Fruit fly (Drosophila melanogaster): ENCODE data around the gene Traf6.

The Traf6 gene

dm6 chrX:8141353-8142066 is 15.7 kb downstream of the Traf6 start (continued):
- TF ChIP-seq HLH4C (GFP tag; IDR thresholded peaks at IDR 0.05; ENCODE audit: partially characterized antibody): no peak
- TF ChIP-seq CG1603 (tag; optimal IDR thresholded peaks at IDR 0.05): peak; percentile 37
- peak; percentile 29 for TF ChIP-seq Hmr (GFP tag; optimal IDR thresholded peaks at IDR 0.05)
- no peak for TF ChIP-seq MBD-R2 (GFP tag; IDR thresholded peaks at IDR 0.05)
- TF ChIP-seq fru (optimal IDR thresholded peaks at IDR 0.05): no peak
- TF ChIP-seq CG4820 (GFP tag; optimal IDR thresholded peaks at IDR 0.05): peak; percentile 15
- no peak for TF ChIP-seq CG30431 (GFP tag; optimal IDR thresholded peaks at IDR 0.05)
- no peak for TF ChIP-seq bbx (GFP tag; IDR thresholded peaks at IDR 0.05; ENCODE audit: partially characterized antibody)
- TF ChIP-seq Bgb (GFP tag; IDR thresholded peaks at IDR 0.05; ENCODE audit: partially characterized antibody): peak; percentile 35; the same call in 1 of the 2 replicates
- TF ChIP-seq CG10321 (GFP tag; IDR thresholded peaks at IDR 0.05): peak; percentile 90
- TF ChIP-seq CG18476 (GFP tag; optimal IDR thresholded peaks at IDR 0.05): no peak
- no peak for TF ChIP-seq oc (tag; optimal IDR thresholded peaks at IDR 0.05)
- TF ChIP-seq CG10543 (GFP tag; optimal IDR thresholded peaks at IDR 0.05): peak; percentile 87
- no peak for TF ChIP-seq gro (GFP tag; optimal IDR thresholded peaks at IDR 0.05)
- TF ChIP-seq stwl (tag; optimal IDR thresholded peaks at IDR 0.05): no peak
- TF ChIP-seq CG13296 (GFP tag; optimal IDR thresholded peaks at IDR 0.05): no peak
- no peak for TF ChIP-seq tap (tag; optimal IDR thresholded peaks at IDR 0.05)
- no peak for TF ChIP-seq CG16813 (GFP tag; IDR thresholded peaks at IDR 0.05; ENCODE audit: partially characterized antibody)
- no peak for TF ChIP-seq CG13624 (GFP tag; optimal IDR thresholded peaks at IDR 0.05)
- no peak for TF ChIP-seq CG17829 (tag; optimal IDR thresholded peaks at IDR 0.05)
- TF ChIP-seq seq (GFP tag; IDR thresholded peaks at IDR 0.05): peak; percentile 39; the same call in 1 of the 2 replicates
- 0 out of 3 replicates have a peak, but pooled peaks have one; percentile 39 for TF ChIP-seq Opbp (GFP tag; IDR thresholded peaks at IDR 0.05; ENCODE audit: partially characterized antibody)
- TF ChIP-seq CG13775 (GFP tag; optimal IDR thresholded peaks at IDR 0.05): peak; percentile 27
- peak; percentile 39 for TF ChIP-seq CG2678 (tag; optimal IDR thresholded peaks at IDR 0.05)
- no peak for TF ChIP-seq Ets97D (GFP tag; optimal IDR thresholded peaks at IDR 0.05)
- peak; percentile 41; the same call in 1 of the 2 replicates for TF ChIP-seq slbo (GFP tag; IDR thresholded peaks at IDR 0.05)
- TF ChIP-seq dm (GFP tag; optimal IDR thresholded peaks at IDR 0.05): peak; percentile 11
- TF ChIP-seq CG11085 (GFP tag; IDR thresholded peaks at IDR 0.05): no peak
- peak; percentile 17 for TF ChIP-seq CG7839 (tag; optimal IDR thresholded peaks at IDR 0.05)
- TF ChIP-seq CG10431 (GFP tag; optimal IDR thresholded peaks at IDR 0.05): no peak

DNA sequence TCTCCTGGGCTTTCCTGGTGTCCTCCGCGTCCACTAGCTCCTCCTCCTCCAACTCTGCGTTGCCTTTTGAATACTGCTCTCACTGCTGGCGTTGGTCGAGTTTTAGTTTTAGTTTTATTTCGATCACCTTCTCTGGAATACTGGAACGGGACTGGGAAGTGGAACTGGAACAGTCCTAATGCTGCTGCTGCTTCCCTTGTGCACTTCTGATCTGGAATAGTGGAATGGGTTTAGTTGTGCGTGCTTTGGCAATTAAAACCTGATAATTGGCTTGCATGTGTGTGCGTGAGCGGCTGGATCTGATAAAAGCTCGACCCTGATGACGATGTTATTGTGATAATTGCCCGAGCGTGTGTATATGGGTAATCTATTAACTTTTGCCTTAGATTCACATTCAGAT is 16.5 kb downstream of the Traf6 start:
- no peak for TF ChIP-seq Gug (GFP tag; IDR thresholded peaks at IDR 0.05)
- no peak for TF ChIP-seq emc (GFP tag; optimal IDR thresholded peaks at IDR 0.05)
- peak; percentile 92 for TF ChIP-seq pfk (GFP tag; optimal IDR thresholded peaks at IDR 0.05)
- TF ChIP-seq ranshi (GFP tag; IDR thresholded peaks at IDR 0.05): no peak
- no peak for TF ChIP-seq schlank (tag; optimal IDR thresholded peaks at IDR 0.05)
- TF ChIP-seq Ets97D (GFP tag; optimal IDR thresholded peaks at IDR 0.05): no peak
- TF ChIP-seq amos (GFP tag; IDR thresholded peaks at IDR 0.05; ENCODE audit: partially characterized antibody): no peak
- peak; percentile 42 for TF ChIP-seq Vsx1 (GFP tag; optimal IDR thresholded peaks at IDR 0.05)
- TF ChIP-seq CG9437 (GFP tag; optimal IDR thresholded peaks at IDR 0.05): no peak
- TF ChIP-seq crp (GFP tag; optimal IDR thresholded peaks at IDR 0.05): no peak
- no peak for TF ChIP-seq CG3163 (GFP tag; optimal IDR thresholded peaks at IDR 0.05)
- TF ChIP-seq ind (GFP tag; optimal IDR thresholded peaks at IDR 0.05): no peak
- TF ChIP-seq Fer2 (tag; optimal IDR thresholded peaks at IDR 0.05): no peak
- TF ChIP-seq CG12071 (GFP tag; optimal IDR thresholded peaks at IDR 0.05): no peak
- no peak for TF ChIP-seq tin (GFP tag; optimal IDR thresholded peaks at IDR 0.05)
- TF ChIP-seq CG7786 (GFP tag; optimal IDR thresholded peaks at IDR 0.05): no peak
- peak; percentile 28 for TF ChIP-seq CG17802 (tag; optimal IDR thresholded peaks at IDR 0.05)
- TF ChIP-seq CG6765 (GFP tag; optimal IDR thresholded peaks at IDR 0.05): no peak
- TF ChIP-seq Oli (tag; optimal IDR thresholded peaks at IDR 0.05): no peak
- no peak for TF ChIP-seq Hr51 (GFP tag; optimal IDR thresholded peaks at IDR 0.05)
- TF ChIP-seq CG14667 (GFP tag; IDR thresholded peaks at IDR 0.05): no peak

Measured in whole organism, embryonic.